Worm (Caenorhabditis elegans): ENCODE data around the gene immt-2.

- TF ChIP-seq nhr-6 (tag; optimal IDR thresholded peaks at IDR 0.05) (no peak), ztf-4 (tag; optimal IDR thresholded peaks at IDR 0.05) (no peak), zag-1 (tag; optimal IDR thresholded peaks at IDR 0.05) (no peak), aly-2 (tag; optimal IDR thresholded peaks at IDR 0.05) (no peak), nhr-25 (tag; optimal IDR thresholded peaks at IDR 0.05) (no peak), lsy-2 (tag; optimal IDR thresholded peaks at IDR 0.05) (no peak), nhr-237 (tag; optimal IDR thresholded peaks at IDR 0.05) (no peak), alr-1 (tag; optimal IDR thresholded peaks at IDR 0.05) (no peak)
Observed at ce11 chrV:16749473-16749872, 39.6 kb upstream of the immt-2 start.

All from whole organism, L2 larva.